Fruit fly (Drosophila melanogaster) whole organism, prepupa: ENCODE results near the gene Acer.

ENCODE experiments used
- Blimp-1 ChIP-seq: fragments of 200-800 bp; sonication (Bioruptor generic); optimal IDR thresholded peaks from 3 replicates; lab custom pipeline; 2017; ENCODE audit warnings: missing biosample characterization, missing genetic modification characterization, mild to moderate bottlenecking, moderate library complexity, missing genetic modification reagents
- CG10631 ChIP-seq: fragments of 200-800 bp; sonication (Bioruptor generic); optimal IDR thresholded peaks from 2 replicates; lab custom pipeline; 2016; ENCODE audit warnings: missing biosample characterization, missing genetic modification characterization
- CG10669 ChIP-seq: fragments of 200-800 bp; sonication (Bioruptor generic); optimal IDR thresholded peaks from 3 replicates; lab custom pipeline; 2018; ENCODE audit warnings: missing biosample characterization, mild to moderate bottlenecking, missing genetic modification characterization, moderate library complexity
- CG11294 ChIP-seq: fragments of 200-800 bp; sonication (Bioruptor generic); IDR thresholded peaks from 2 replicates; pipeline ENCODE4 v1.3.6; 2022; ENCODE audit warnings: missing biosample characterization, missing genetic modification characterization
- CG11762 ChIP-seq: fragments of 200-800 bp; sonication (Bioruptor generic); optimal IDR thresholded peaks from 3 replicates; lab custom pipeline; 2016; ENCODE audit warnings: missing biosample characterization, missing genetic modification characterization; ENCODE audit not compliant: insufficient read depth
- CG15336 ChIP-seq: fragments of 200-800 bp; sonication (Bioruptor generic); IDR thresholded peaks from 2 replicates; pipeline ENCODE4 v1.3.6; 2022; ENCODE audit warnings: missing biosample characterization, missing genetic modification characterization
- CG1621 ChIP-seq: fragments of 200-800 bp; sonication (Bioruptor generic); optimal IDR thresholded peaks from 3 replicates; lab custom pipeline; 2018; ENCODE audit warnings: missing biosample characterization, mild to moderate bottlenecking, missing genetic modification characterization
- CG16779 ChIP-seq: fragments of 200-800 bp; sonication (Bioruptor generic); optimal IDR thresholded peaks from 3 replicates; lab custom pipeline; 2017; ENCODE audit warnings: missing biosample characterization, mild to moderate bottlenecking, missing genetic modification characterization
- CG3032 ChIP-seq: fragments of 200-800 bp; optimal IDR thresholded peaks from 2 replicates; lab custom pipeline; 2019; ENCODE audit warnings: missing biosample characterization, mild to moderate bottlenecking, missing genetic modification characterization, moderate library complexity
- CG31627 ChIP-seq: fragments of 200-800 bp; sonication (Bioruptor generic); optimal IDR thresholded peaks from 3 replicates; lab custom pipeline; 2016; ENCODE audit warnings: missing biosample characterization, missing genetic modification characterization
- CG32006 ChIP-seq: fragments of 200-800 bp; sonication (Bioruptor generic); optimal IDR thresholded peaks from 3 replicates; lab custom pipeline; 2017; ENCODE audit warnings: missing biosample characterization, mild to moderate bottlenecking, missing genetic modification characterization
- CG34406 ChIP-seq: fragments of 200-800 bp; sonication (Bioruptor generic); optimal IDR thresholded peaks from 3 replicates; lab custom pipeline; 2016; ENCODE audit warnings: missing biosample characterization, missing genetic modification characterization
- CG3919 ChIP-seq: fragments of 200-800 bp; sonication (Bioruptor generic); optimal IDR thresholded peaks from 3 replicates; lab custom pipeline; 2016; ENCODE audit warnings: missing biosample characterization, missing genetic modification characterization
- CG6163 ChIP-seq: fragments of 200-800 bp; sonication (Bioruptor generic); IDR thresholded peaks from 3 replicates; pipeline ENCODE4 v1.3.6; 2022; ENCODE audit warnings: missing biosample characterization, missing genetic modification characterization
- CG6276 ChIP-seq: fragments of 200-800 bp; sonication (Bioruptor generic); optimal IDR thresholded peaks from 2 replicates; lab custom pipeline; 2017; ENCODE audit warnings: missing biosample characterization, mild to moderate bottlenecking, missing genetic modification characterization
- CG6792 ChIP-seq: fragments of 200-800 bp; sonication (Bioruptor generic); optimal IDR thresholded peaks from 3 replicates; lab custom pipeline; 2016; ENCODE audit warnings: missing biosample characterization, missing genetic modification characterization
- CG6808 ChIP-seq: fragments of 200-800 bp; sonication (Bioruptor generic); optimal IDR thresholded peaks from 3 replicates; lab custom pipeline; 2017; ENCODE audit warnings: missing biosample characterization, missing genetic modification characterization, mild to moderate bottlenecking, moderate library complexity, missing genetic modification reagents
- CG6854 ChIP-seq: fragments of 200-800 bp; sonication (Bioruptor generic); optimal IDR thresholded peaks from 2 replicates; lab custom pipeline; 2017; ENCODE audit warnings: missing biosample characterization, mild to moderate bottlenecking, missing genetic modification characterization
- CG7368 ChIP-seq: fragments of 200-800 bp; sonication (Bioruptor generic); optimal IDR thresholded peaks from 3 replicates; lab custom pipeline; 2016; ENCODE audit warnings: missing biosample characterization, missing genetic modification characterization
- CG8319 ChIP-seq: fragments of 200-800 bp; sonication (Bioruptor generic); optimal IDR thresholded peaks from 3 replicates; lab custom pipeline; 2016; ENCODE audit warnings: missing biosample characterization, missing genetic modification characterization
- CG8632 ChIP-seq: fragments of 200-800 bp; sonication (Bioruptor generic); optimal IDR thresholded peaks from 3 replicates; lab custom pipeline; 2016; ENCODE audit warnings: missing biosample characterization, missing genetic modification characterization
- CG9139 ChIP-seq: fragments of 200-800 bp; sonication (Bioruptor generic); optimal IDR thresholded peaks from 3 replicates; lab custom pipeline; 2017; ENCODE audit warnings: missing biosample characterization, mild to moderate bottlenecking, missing genetic modification characterization
- Eip75B ChIP-seq: fragments of 200-800 bp; sonication (Bioruptor generic); optimal IDR thresholded peaks from 3 replicates; lab custom pipeline; 2016; ENCODE audit warnings: missing biosample characterization, missing genetic modification characterization
- Eip78C ChIP-seq: fragments of 200-800 bp; sonication (Bioruptor generic); peaks from one replicate; lab custom pipeline; 2016; ENCODE audit warnings: missing biosample characterization, missing genetic modification characterization
- Eip93F ChIP-seq: fragments of 200-800 bp; sonication (Bioruptor generic); optimal IDR thresholded peaks from 2 replicates; lab custom pipeline; 2016; ENCODE audit warnings: missing biosample characterization, mild to moderate bottlenecking, missing genetic modification characterization
- Ets21C ChIP-seq: fragments of 200-800 bp; sonication (Bioruptor generic); optimal IDR thresholded peaks from 3 replicates; lab custom pipeline; 2016; ENCODE audit warnings: missing biosample characterization, missing genetic modification characterization
- Ets96B ChIP-seq: fragments of 200-800 bp; optimal IDR thresholded peaks from 2 replicates; lab custom pipeline; 2019; ENCODE audit warnings: missing biosample characterization, mild to moderate bottlenecking, missing genetic modification characterization, moderate library complexity
- Hr39 ChIP-seq: fragments of 200-800 bp; sonication (Bioruptor generic); optimal IDR thresholded peaks from 2 replicates; lab custom pipeline; 2016; ENCODE audit warnings: missing biosample characterization, missing genetic modification characterization
- Hr4 ChIP-seq: fragments of 200-800 bp; sonication (Bioruptor generic); optimal IDR thresholded peaks from 3 replicates; lab custom pipeline; 2016; ENCODE audit warnings: missing biosample characterization, missing genetic modification characterization
- Met ChIP-seq: fragments of 200-800 bp; sonication (Bioruptor generic); optimal IDR thresholded peaks from 3 replicates; lab custom pipeline; 2016; ENCODE audit warnings: missing biosample characterization, missing genetic modification characterization
- OdsH ChIP-seq: fragments of 200-800 bp; sonication (Bioruptor generic); optimal IDR thresholded peaks from 3 replicates; lab custom pipeline; 2016; ENCODE audit warnings: missing biosample characterization, missing genetic modification characterization
- Smox ChIP-seq: fragments of 200-800 bp; sonication (Bioruptor generic); optimal IDR thresholded peaks from 3 replicates; lab custom pipeline; 2016; ENCODE audit warnings: missing biosample characterization, missing genetic modification characterization
- Sox102F ChIP-seq: fragments of 200-800 bp; sonication (Bioruptor generic); optimal IDR thresholded peaks from 2 replicates; lab custom pipeline; 2016; ENCODE audit warnings: missing biosample characterization, mild to moderate bottlenecking, missing genetic modification characterization
- Sox15 ChIP-seq: fragments of 200-800 bp; sonication (Bioruptor generic); optimal IDR thresholded peaks from 3 replicates; lab custom pipeline; 2016; ENCODE audit warnings: missing biosample characterization, missing genetic modification characterization
- achi ChIP-seq: fragments of 200-800 bp; sonication (Bioruptor generic); optimal IDR thresholded peaks from 3 replicates; lab custom pipeline; 2016; ENCODE audit warnings: missing biosample characterization, missing genetic modification characterization
- dac ChIP-seq: fragments of 200-800 bp; sonication (Bioruptor generic); optimal IDR thresholded peaks from 2 replicates; lab custom pipeline; 2017; ENCODE audit warnings: missing biosample characterization, mild to moderate bottlenecking, missing genetic modification characterization
- dsx ChIP-seq: fragments of 200-800 bp; optimal IDR thresholded peaks from 3 replicates; lab custom pipeline; 2019; ENCODE audit warnings: missing biosample characterization, mild to moderate bottlenecking, missing genetic modification characterization, moderate library complexity; ENCODE audit not compliant: poor library complexity, severe bottlenecking
- eg ChIP-seq: fragments of 200-800 bp; sonication (Bioruptor generic); IDR thresholded peaks from 3 replicates; pipeline ENCODE4 v1.3.6; 2022; ENCODE audit warnings: missing biosample characterization, missing genetic modification characterization
- esn ChIP-seq: fragments of 200-800 bp; sonication (Bioruptor generic); optimal IDR thresholded peaks from 2 replicates; lab custom pipeline; 2016; ENCODE audit warnings: missing biosample characterization, mild to moderate bottlenecking, missing genetic modification characterization, moderate library complexity
- fd59A ChIP-seq: fragments of 200-800 bp; sonication (Bioruptor generic); optimal IDR thresholded peaks from 2 replicates; lab custom pipeline; 2017; ENCODE audit warnings: missing biosample characterization, mild to moderate bottlenecking, missing genetic modification characterization, missing genetic modification reagents
- fd85E ChIP-seq: fragments of 200-800 bp; sonication (Bioruptor generic); optimal IDR thresholded peaks from 3 replicates; lab custom pipeline; 2016; ENCODE audit warnings: missing biosample characterization, missing genetic modification characterization
- fkh ChIP-seq: fragments of 200-800 bp; sonication (Bioruptor generic); optimal IDR thresholded peaks from 3 replicates; lab custom pipeline; 2017; ENCODE audit warnings: missing biosample characterization, mild to moderate bottlenecking, missing genetic modification characterization, moderate library complexity
- lz ChIP-seq: fragments of 200-800 bp; sonication (Bioruptor generic); optimal IDR thresholded peaks from 3 replicates; lab custom pipeline; 2016; ENCODE audit warnings: missing biosample characterization, missing genetic modification characterization
- net ChIP-seq: fragments of 200-800 bp; sonication (Bioruptor generic); optimal IDR thresholded peaks from 3 replicates; lab custom pipeline; 2016; ENCODE audit warnings: missing biosample characterization, missing genetic modification characterization
- pdm3 ChIP-seq: fragments of 200-800 bp; sonication (Bioruptor generic); optimal IDR thresholded peaks from 3 replicates; lab custom pipeline; 2016; ENCODE audit warnings: missing biosample characterization, missing genetic modification characterization
- salr ChIP-seq, 2 experiments: fragments of 200-800 bp; sonication (Bioruptor generic); optimal IDR thresholded peaks; 3 replicates each; lab custom pipeline; 2016 to 2018; ENCODE audit warnings: missing biosample characterization in 2 of 2, missing genetic modification characterization in 2 of 2, mild to moderate bottlenecking in 1 of 2
- spab ChIP-seq: fragments of 200-800 bp; sonication (Bioruptor generic); optimal IDR thresholded peaks from 2 replicates; lab custom pipeline; 2017; ENCODE audit warnings: missing biosample characterization, mild to moderate bottlenecking, missing genetic modification characterization, missing genetic modification reagents
- ss ChIP-seq, 2 experiments: fragments of 200-800 bp; sonication (Bioruptor generic); optimal IDR thresholded peaks; 2 replicates in 1 of 2; 3 replicates in 1 of 2; lab custom pipeline; 2017 to 2018; ENCODE audit warnings: mild to moderate bottlenecking in 2 of 2, missing biosample characterization in 2 of 2, missing genetic modification characterization in 2 of 2, moderate library complexity in 1 of 2
- svp ChIP-seq: fragments of 200-800 bp; sonication (Bioruptor generic); peaks from one replicate; lab custom pipeline; 2016; ENCODE audit warnings: missing biosample characterization, missing genetic modification characterization
- vri ChIP-seq: fragments of 200-800 bp; sonication (Bioruptor generic); optimal IDR thresholded peaks from 3 replicates; lab custom pipeline; 2016; ENCODE audit warnings: missing biosample characterization, mild to moderate bottlenecking, missing genetic modification characterization

Acer gene

DNA sequence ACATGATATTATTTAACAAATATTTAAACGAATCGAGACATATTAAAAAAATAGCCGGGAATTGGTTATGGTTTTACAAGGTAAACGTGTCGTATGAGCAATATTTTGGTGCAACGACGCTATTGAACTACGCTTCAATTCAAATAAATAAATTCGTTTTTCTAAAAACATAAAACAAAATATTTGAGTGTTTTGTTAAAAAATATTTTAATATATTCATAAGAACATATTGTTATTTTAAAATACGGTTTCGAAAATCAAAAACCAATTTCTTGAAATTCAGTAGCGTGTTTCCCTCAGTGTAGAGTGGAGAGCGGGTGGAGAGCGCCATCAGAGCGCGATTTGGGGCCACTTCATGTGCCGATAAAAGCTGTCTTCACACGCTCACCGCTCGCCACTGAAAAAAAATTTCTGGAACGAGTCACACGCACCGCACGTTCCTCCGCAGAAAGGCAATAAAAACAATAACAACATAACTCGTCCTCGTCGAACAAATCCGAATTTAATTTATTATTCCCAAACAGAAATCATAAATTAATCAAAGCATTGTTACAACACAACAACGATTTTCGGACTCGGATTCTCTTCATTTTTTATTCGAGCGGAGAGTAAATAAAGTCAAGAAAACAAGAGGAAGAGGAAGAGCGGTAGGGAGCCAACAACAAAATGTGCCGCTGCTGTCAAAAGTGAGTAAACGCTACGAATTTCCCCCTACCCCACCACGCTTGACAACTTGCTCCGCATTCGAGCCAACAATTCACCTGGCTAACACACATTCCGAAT lies 13.9 kb downstream of the Acer start:
- TF ChIP-seq fd85E (GFP tag; lab: Kevin White, UChicago) (no peak), CG15336 (GFP tag; lab: Robert Waterston, UW) (peak; percentile 83; the same call in 1 of the 2 replicates), CG9139 (GFP tag; lab: Kevin White, UChicago) (peak; percentile 72), CG11294 (GFP tag; lab: Robert Waterston, UW) (peak; percentile 51), CG3919 (peak; percentile 92), CG6792 (GFP tag; lab: Kevin White, UChicago) (peak; percentile 90), Sox102F (GFP tag; lab: Kevin White, UChicago) (peak; percentile 83), CG32006 (GFP tag; lab: Kevin White, UChicago) (peak; percentile 97), pdm3 (peak; percentile 77), fd59A (GFP tag; lab: Kevin White, UChicago) (peak; percentile 80), Hr39 (GFP tag; lab: Kevin White, UChicago) (peak; percentile 67), eg (GFP tag; lab: Robert Waterston, UW) (peak; percentile 83), Hr4 (GFP tag; lab: Kevin White, UChicago) (peak; percentile 88), CG6163 (GFP tag; lab: Robert Waterston, UW) (peak; percentile 68), CG7368 (GFP tag; lab: Kevin White, UChicago) (peak; percentile 59), CG16779 (tag; lab: Kevin White, UChicago) (peak; percentile 89), CG1621 (tag; lab: Kevin White, UChicago) (peak; percentile 36), lz (peak; percentile 84), Eip75B (GFP tag; lab: Kevin White, UChicago) (peak; percentile 83), CG31627 (GFP tag; lab: Kevin White, UChicago) (peak; percentile 74), CG34406 (GFP tag; lab: Kevin White, UChicago) (peak; percentile 93), achi (GFP tag; lab: Kevin White, UChicago) (peak; percentile 91), Eip93F (GFP tag; lab: Kevin White, UChicago) (peak; percentile 84), Sox15 (GFP tag; lab: Kevin White, UChicago) (peak; percentile 90), esn (GFP tag; lab: Kevin White, UChicago) (peak; percentile 92), CG8319 (GFP tag; lab: Kevin White, UChicago) (peak; percentile 79), CG10631 (GFP tag; lab: Kevin White, UChicago) (peak; percentile 92), Smox (GFP tag; lab: Kevin White, UChicago) (peak; percentile 80), Ets21C (peak; percentile 51), salr (GFP tag; optimal IDR thresholded peaks at IDR 0.05; lab: Kevin White, UChicago) (peak; percentile 53 to 95), Blimp-1 (GFP tag; lab: Kevin White, UChicago) (peak; percentile 89), CG6854 (GFP tag; lab: Kevin White, UChicago) (peak; percentile 86), CG3032 (peak; percentile 94), CG6276 (GFP tag; lab: Kevin White, UChicago) (peak; percentile 94), ss (GFP tag; optimal IDR thresholded peaks at IDR 0.05; lab: Kevin White, UChicago) (peak; percentile 81 to 90), Eip78C (peak; percentile 93), CG10669 (GFP tag; lab: Kevin White, UChicago) (peak; percentile 91), spab (GFP tag; lab: Kevin White, UChicago) (peak; percentile 91), CG11762 (peak; percentile 87), svp (peak; percentile 82), Ets96B (tag; lab: Kevin White, UChicago) (peak; percentile 89), CG6808 (peak; percentile 87), fkh (GFP tag; lab: Kevin White, UChicago) (peak; percentile 40), dac (peak; percentile 83), Met (GFP tag; lab: Kevin White, UChicago) (peak; percentile 81), CG8632 (peak; percentile 89), net (peak; percentile 86), vri (GFP tag; lab: Kevin White, UChicago) (peak; percentile 71), OdsH (GFP tag; lab: Kevin White, UChicago) (peak; percentile 93), dsx (GFP tag; lab: Kevin White, UChicago) (peak; percentile 84)
